Fruit fly (Drosophila melanogaster) Kc167 (cell line): ENCODE data around the gene P58IPK.
A peak's percentile ranks its signal among the peaks of the same experiment; 100 is the strongest.

Experiments used
- Myc ChIP-seq: fragments of >200 bp; optimal IDR thresholded peaks from 2 replicates; lab custom pipeline; 2017; ENCODE audit warnings: missing external identifiers
- Sin3A ChIP-seq: fragments of >200 bp; optimal IDR thresholded peaks from 2 replicates; lab custom pipeline; 2018; ENCODE audit warnings: missing external identifiers
- h ChIP-seq: fragments of >200 bp; optimal IDR thresholded peaks from 3 replicates; lab custom pipeline; 2018; ENCODE audit warnings: missing external identifiers
- insv ChIP-seq: fragments of >200 bp; optimal IDR thresholded peaks from 3 replicates; lab custom pipeline; 2018; ENCODE audit warnings: missing external identifiers
- psq ChIP-seq: fragments of >200 bp; optimal IDR thresholded peaks from 2 replicates; lab custom pipeline; 2017; ENCODE audit warnings: missing external identifiers
- ttk ChIP-seq: sonication (Bioruptor generic); optimal IDR thresholded peaks from 2 replicates; lab custom pipeline; 2017; ENCODE audit warnings: missing external identifiers

Gene P58IPK

DNA sequence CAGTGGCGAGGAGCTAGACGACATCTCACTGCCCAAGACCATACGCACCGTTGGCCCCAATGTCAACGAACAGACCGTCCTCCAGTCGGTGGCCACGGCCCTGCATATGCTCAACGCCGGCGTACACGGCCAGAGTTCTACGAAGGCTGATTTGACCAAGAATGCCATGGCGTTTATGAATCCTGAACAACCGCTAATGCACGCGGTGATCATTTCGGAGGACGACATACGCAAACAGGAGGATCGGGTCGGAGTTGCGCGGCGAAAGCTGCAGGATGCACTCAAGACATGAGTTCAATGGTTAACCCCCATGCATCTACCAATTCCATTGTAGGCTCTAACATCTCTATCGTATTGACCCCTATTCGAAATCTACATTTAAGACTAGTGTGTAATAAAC, 25.6 kb upstream of the P58IPK start:
- TF ChIP-seq insv (lab: Kevin White, UChicago) (no peak), Sin3A (lab: Kevin White, UChicago) (no peak), psq (lab: Kevin White, UChicago) (no peak), h (lab: Kevin White, UChicago) (no peak), ttk (no peak), Myc (lab: Kevin White, UChicago) (no peak)

DNA sequence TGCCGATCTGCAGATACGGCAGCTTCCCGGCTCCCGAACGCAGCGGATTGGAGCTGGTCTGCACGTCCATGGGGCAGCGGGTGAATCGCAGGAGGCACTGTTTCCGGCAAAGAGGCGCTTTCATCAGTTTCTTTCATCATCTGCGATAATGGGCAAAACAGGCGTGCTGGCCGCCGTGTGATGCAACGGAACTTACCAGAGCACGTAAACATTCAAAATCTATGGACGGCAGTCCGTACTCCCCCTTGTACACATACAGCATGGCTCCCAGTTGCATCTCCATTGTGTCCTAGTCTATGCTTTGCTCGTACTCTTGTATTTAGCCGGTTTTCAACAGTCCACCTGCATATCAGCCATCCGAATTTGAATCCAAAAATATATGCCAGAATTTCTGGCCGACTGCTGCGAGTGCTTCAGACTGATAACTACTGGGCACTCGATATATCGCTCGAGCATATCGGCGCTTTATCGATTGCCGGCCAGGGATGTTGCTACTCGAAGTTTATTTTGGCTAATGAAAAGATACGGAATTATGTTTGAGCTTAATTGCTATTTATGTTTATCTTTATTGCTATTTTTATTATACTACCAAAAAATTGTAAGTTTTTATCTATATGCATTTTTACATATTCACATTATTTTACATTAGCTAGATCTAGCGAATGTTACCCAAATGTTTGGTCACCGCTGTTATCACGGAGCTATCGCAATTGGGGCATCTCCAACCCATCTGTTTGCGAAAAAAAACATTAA, 23.3 kb upstream of the P58IPK start, which contains the start of the genes CG9393 and Vps45:
Gene CG9393 (minus strand): TSS at position 434 of the 753 bp plus-strand sequence.
Gene Vps45 (plus strand): TSS at position 685 of the 753 bp plus-strand sequence.
- TF ChIP-seq h (lab: Kevin White, UChicago) (no peak), Sin3A (lab: Kevin White, UChicago) (peak; percentile 6), Myc (lab: Kevin White, UChicago) (no peak)

dm6 chr3R:9565895-9566294, 20.8 kb upstream of the P58IPK start, which contains the start of gene CG16789:
CG16789 (plus strand) TSS chr3R:9566195.
- TF ChIP-seq Sin3A (lab: Kevin White, UChicago) (no peak), Myc (lab: Kevin White, UChicago) (no peak), insv (lab: Kevin White, UChicago) (no peak), h (lab: Kevin White, UChicago) (no peak), ttk (no peak), psq (lab: Kevin White, UChicago) (no peak)

- TF ChIP-seq ttk: no peak
- TF ChIP-seq Myc (lab: Kevin White, UChicago): no peak
- no peak for TF ChIP-seq psq (lab: Kevin White, UChicago)
- no peak for TF ChIP-seq Sin3A (lab: Kevin White, UChicago)
- no peak for TF ChIP-seq h (lab: Kevin White, UChicago)
- TF ChIP-seq insv (lab: Kevin White, UChicago): no peak
Observed at dm6 chr3R:9570114-9570513, 16.6 kb upstream of the P58IPK start, which contains the start of gene CG16790. CG16790 (minus strand) TSS chr3R:9570214.

dm6 chr3R:9570657-9571056, 16.1 kb upstream of the P58IPK start:
- TF ChIP-seq insv (lab: Kevin White, UChicago): no peak
- no peak for TF ChIP-seq Sin3A (lab: Kevin White, UChicago)
- no peak for TF ChIP-seq Myc (lab: Kevin White, UChicago)

DNA sequence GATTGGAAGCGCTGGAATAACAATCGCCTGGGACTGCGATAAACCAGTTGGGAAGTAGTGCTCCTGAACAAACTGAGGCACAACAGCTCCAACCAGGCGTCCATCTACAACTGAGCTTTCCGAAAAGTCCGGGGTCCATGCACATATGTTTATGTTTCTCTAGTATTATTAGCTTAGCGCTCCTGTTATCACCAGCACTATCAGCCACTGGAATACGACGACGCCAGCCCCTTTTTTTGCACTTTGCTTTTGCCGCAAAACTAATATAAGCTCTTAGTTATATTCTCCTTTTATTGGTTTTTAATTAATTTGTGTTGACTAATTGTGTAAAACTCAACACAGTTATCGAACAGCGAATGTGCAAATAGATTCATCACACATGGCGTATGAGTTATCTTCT, 15.2 kb upstream of the P58IPK start, which contains the start of gene CG9396:
Gene CG9396 (minus strand): TSS at position 101 of the 400 bp plus-strand sequence.
- no peak for TF ChIP-seq insv (lab: Kevin White, UChicago)
- TF ChIP-seq h (lab: Kevin White, UChicago): no peak
- TF ChIP-seq Sin3A (lab: Kevin White, UChicago): no peak
- TF ChIP-seq ttk: no peak
- TF ChIP-seq Myc (lab: Kevin White, UChicago): no peak
- TF ChIP-seq psq (lab: Kevin White, UChicago): no peak

DNA sequence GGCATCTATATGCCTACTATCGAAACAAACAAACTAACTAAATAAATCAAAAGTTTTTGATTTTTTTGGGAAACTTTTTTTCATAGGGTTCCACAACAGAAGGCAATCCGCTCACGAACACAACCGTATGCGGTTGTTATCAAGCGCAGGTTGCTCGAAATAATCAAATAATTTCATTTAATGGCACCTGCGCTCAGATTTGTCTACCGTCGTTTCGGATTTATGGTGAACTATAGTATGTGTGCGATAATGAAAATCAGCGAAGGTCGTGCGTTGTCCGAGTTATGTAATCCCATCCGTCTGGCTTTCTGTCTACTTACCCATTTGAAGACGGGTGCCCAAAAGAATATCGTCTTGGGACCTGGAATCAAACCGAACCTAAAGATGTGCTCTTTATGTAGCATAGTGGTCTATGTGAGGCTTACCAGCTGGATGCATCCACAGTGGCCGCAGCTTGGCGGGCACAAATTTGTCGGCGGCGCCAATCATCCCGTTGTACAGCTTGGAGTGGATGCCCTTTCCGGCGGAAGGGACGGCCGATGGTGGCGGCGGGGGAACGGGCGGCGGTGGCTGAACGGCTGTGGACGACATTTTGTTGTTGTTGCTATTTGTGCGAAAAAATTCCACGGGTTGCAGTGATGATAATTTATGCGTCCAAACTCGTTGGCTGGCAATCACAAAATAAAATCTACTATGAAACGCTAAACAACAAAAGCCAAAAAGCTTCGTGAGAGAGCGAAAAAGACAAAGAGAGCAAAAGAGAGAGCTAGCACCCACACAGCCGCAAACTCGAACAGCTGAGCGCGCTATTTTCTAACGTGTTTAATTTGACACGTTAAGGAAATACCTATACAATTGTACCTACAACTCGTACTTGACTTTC, 13.6 kb upstream of the P58IPK start:
- TF ChIP-seq psq (lab: Kevin White, UChicago): no peak
- TF ChIP-seq h (lab: Kevin White, UChicago): no peak
- no peak for TF ChIP-seq insv (lab: Kevin White, UChicago)
- TF ChIP-seq ttk: no peak
- TF ChIP-seq Sin3A (lab: Kevin White, UChicago): no peak
- TF ChIP-seq Myc (lab: Kevin White, UChicago): no peak

dm6 chr3R:9573812-9574587, 12.7 kb upstream of the P58IPK start, which contains the start of gene CG9399:
CG9399 (minus strand) TSS chr3R:9574211.
- no peak for TF ChIP-seq h (lab: Kevin White, UChicago)
- no peak for TF ChIP-seq insv (lab: Kevin White, UChicago)
- no peak for TF ChIP-seq ttk
- no peak for TF ChIP-seq Myc (lab: Kevin White, UChicago)
- TF ChIP-seq Sin3A (lab: Kevin White, UChicago): no peak
- no peak for TF ChIP-seq psq (lab: Kevin White, UChicago)

DNA sequence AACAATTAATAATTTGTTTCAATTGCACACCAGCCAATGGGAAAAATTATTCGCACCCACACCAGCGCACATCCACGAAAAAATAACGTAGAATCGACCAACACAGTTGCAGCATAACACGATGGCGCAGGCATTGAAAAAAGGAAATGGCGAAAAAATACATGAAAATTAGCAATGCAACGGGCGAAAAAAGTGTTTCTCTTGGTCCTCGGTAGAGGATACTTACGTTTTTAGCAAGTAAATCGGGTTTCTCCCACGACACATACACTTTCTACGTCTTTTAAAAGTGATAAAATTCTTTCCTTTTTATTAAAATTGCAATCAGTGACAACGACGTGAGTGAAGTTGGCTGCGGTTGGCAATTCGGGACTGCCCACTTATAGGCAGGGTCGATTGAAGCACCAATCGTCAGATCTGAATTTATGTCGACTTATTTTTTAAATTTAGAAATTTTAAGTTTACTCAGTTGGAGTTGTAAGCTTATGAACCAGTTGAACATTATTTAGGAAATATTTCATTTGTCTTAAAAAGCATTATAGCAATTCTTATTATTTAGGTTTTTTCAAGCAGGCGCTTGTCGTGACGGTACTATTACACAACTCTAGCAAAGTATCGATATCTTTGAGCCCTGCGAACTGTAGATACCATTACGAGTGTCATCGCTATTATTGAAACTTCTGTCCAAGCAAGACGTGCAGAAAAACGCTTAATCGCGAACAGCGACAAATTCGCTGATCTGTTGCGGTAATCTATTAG, 9.2 kb upstream of the P58IPK start, which contains the start of the genes Kap-alpha3 and Son:
Gene Kap-alpha3 (minus strand): TSS at position 352 of the 756 bp plus-strand sequence.
Gene Son (plus strand): TSS at position 661 of the 756 bp plus-strand sequence.
- TF ChIP-seq ttk (no peak), Myc (lab: Kevin White, UChicago) (no peak), psq (lab: Kevin White, UChicago) (no peak), h (lab: Kevin White, UChicago) (no peak), insv (lab: Kevin White, UChicago) (no peak), Sin3A (lab: Kevin White, UChicago) (no peak)

- TF ChIP-seq psq (lab: Kevin White, UChicago) (no peak), Myc (lab: Kevin White, UChicago) (no peak), h (lab: Kevin White, UChicago) (no peak), ttk (no peak), insv (lab: Kevin White, UChicago) (no peak), Sin3A (lab: Kevin White, UChicago) (no peak)
Observed at dm6 chr3R:9581089-9581520, 5.6 kb upstream of the P58IPK start, which contains the start of gene CG8301. CG8301 (plus strand) TSS chr3R:9581306.
